Worm (Caenorhabditis elegans) whole organism, L4 larva: ENCODE measurements around the gene Y39E4A.1.
A peak's percentile ranks its signal among the peaks of the same experiment; 100 is the strongest.

ENCODE experiments used
- F10B5.3 ChIP-seq: sonication (generic microtip); optimal IDR thresholded peaks from 2 replicates; lab custom pipeline; 2016; ENCODE audit warnings: mild to moderate bottlenecking, missing genetic modification characterization, missing compliant biosample characterization
- F26F4.8 ChIP-seq: fragments of 200-800 bp; sonication (Bioruptor generic); conservative IDR thresholded peaks from 2 replicates; pipeline ENCODE4 v1.3.6; 2022; ENCODE audit warnings: missing genetic modification characterization, missing compliant biosample characterization
- Y75B8A.6 ChIP-seq: fragments of 200-800 bp; sonication (Bioruptor generic); IDR thresholded peaks from 2 replicates; pipeline ENCODE4 v1.3.6; 2022; ENCODE audit warnings: missing genetic modification reagents, missing genetic modification characterization, missing compliant biosample characterization
- ZK337.2 ChIP-seq: fragments of 200-800 bp; sonication (Bioruptor generic); IDR thresholded peaks from 2 replicates; pipeline ENCODE4 v1.3.6; 2022; ENCODE audit warnings: missing genetic modification reagents, missing genetic modification characterization, missing compliant biosample characterization
- aha-1 ChIP-seq: fragments of 150-350 bp; peaks from one replicate; lab custom pipeline; 2014; ENCODE audit warnings: missing biosample characterization, missing genetic modification characterization
- aly-2 ChIP-seq: sonication (generic microtip); optimal IDR thresholded peaks from 2 replicates; lab custom pipeline; 2018; ENCODE audit warnings: missing biosample characterization, missing genetic modification characterization
- ama-1 ChIP-seq: fragments of 150-350 bp; optimal IDR thresholded peaks from 2 replicates; lab custom pipeline; 2014; ENCODE audit warnings: inconsistent platforms, mixed read lengths
- ceh-20 ChIP-seq: fragments of 200-800 bp; sonication (Bioruptor generic); IDR thresholded peaks from 2 replicates; pipeline ENCODE4 v1.3.6; 2022; ENCODE audit warnings: missing genetic modification reagents, missing genetic modification characterization, missing compliant biosample characterization
- ceh-44 ChIP-seq: fragments of 200-800 bp; sonication (Bioruptor generic); IDR thresholded peaks from 2 replicates; pipeline ENCODE4 v1.3.6; 2022; ENCODE audit warnings: missing genetic modification reagents, missing genetic modification characterization, missing compliant biosample characterization
- ceh-82 ChIP-seq: sonication (generic microtip); optimal IDR thresholded peaks from 2 replicates; lab custom pipeline; 2017; ENCODE audit warnings: missing biosample characterization, missing genetic modification characterization
- ces-1 ChIP-seq: fragments of 150-350 bp; sonication (generic microtip); optimal IDR thresholded peaks from 4 replicates; lab custom pipeline; 2014; ENCODE audit warnings: missing biosample characterization, missing genetic modification reagents, missing genetic modification characterization
- dmd-6 ChIP-seq: fragments of 200-800 bp; sonication (Bioruptor generic); IDR thresholded peaks from 2 replicates; pipeline ENCODE4 v1.3.6; 2022; ENCODE audit warnings: missing genetic modification reagents, missing genetic modification characterization, missing compliant biosample characterization
- dmd-8 ChIP-seq: fragments of 200-800 bp; sonication (Bioruptor generic); IDR thresholded peaks from 2 replicates; pipeline ENCODE4 v1.3.6; 2022; ENCODE audit warnings: missing genetic modification characterization, missing compliant biosample characterization
- dmd-9 ChIP-seq: fragments of 200-800 bp; sonication (Bioruptor generic); IDR thresholded peaks from 2 replicates; pipeline ENCODE4 v1.3.6; 2022; ENCODE audit warnings: missing genetic modification reagents, missing genetic modification characterization, missing compliant biosample characterization
- dpl-1 ChIP-seq: fragments of 150-350 bp; optimal IDR thresholded peaks from 2 replicates; lab custom pipeline; 2014; ENCODE audit warnings: missing biosample characterization, missing genetic modification reagents, missing genetic modification characterization
- duxl-1 ChIP-seq: sonication (generic microtip); optimal IDR thresholded peaks from 2 replicates; lab custom pipeline; 2016; ENCODE audit warnings: mild to moderate bottlenecking, missing genetic modification characterization, moderate library complexity, missing compliant biosample characterization; ENCODE audit not compliant: poor library complexity
- dve-1 ChIP-seq: sonication (generic microtip); optimal IDR thresholded peaks from 2 replicates; lab custom pipeline; 2017; ENCODE audit warnings: antibody characterized with exemption, mild to moderate bottlenecking, missing genetic modification characterization, missing compliant biosample characterization; ENCODE audit not compliant: insufficient read depth
- egl-27 ChIP-seq: sonication (generic microtip); optimal IDR thresholded peaks from 3 replicates; lab custom pipeline; 2017; ENCODE audit warnings: missing biosample characterization, missing genetic modification reagents, missing genetic modification characterization
- fkh-10 ChIP-seq: fragments of 150-350 bp; optimal IDR thresholded peaks from 2 replicates; lab custom pipeline; 2014; ENCODE audit warnings: missing biosample characterization, missing genetic modification reagents, missing genetic modification characterization
- fos-1 ChIP-seq: fragments of 150-350 bp; optimal IDR thresholded peaks from 2 replicates; lab custom pipeline; 2014; ENCODE audit warnings: missing biosample characterization, missing genetic modification characterization
- gei-8 ChIP-seq: fragments of 200-800 bp; sonication (Bioruptor generic); optimal IDR thresholded peaks from 2 replicates; lab custom pipeline; 2018; ENCODE audit warnings: mild to moderate bottlenecking, missing genetic modification characterization, missing compliant biosample characterization
- hif-1 ChIP-seq, 2 experiments: sonication (generic microtip); optimal IDR thresholded peaks; 2 replicates each; lab custom pipeline; 2016 to 2017; ENCODE audit warnings: missing compliant biosample characterization in 2 of 2, missing genetic modification characterization in 2 of 2, missing genetic modification reagents in 2 of 2, missing genotype in 2 of 2, mild to moderate bottlenecking in 1 of 2
- hlh-30 ChIP-seq: sonication (generic microtip); optimal IDR thresholded peaks from 2 replicates; lab custom pipeline; 2017; ENCODE audit warnings: antibody characterized with exemption, mild to moderate bottlenecking, missing genetic modification characterization, missing compliant biosample characterization; ENCODE audit not compliant: insufficient read depth
- jun-1 ChIP-seq: fragments of 150-350 bp; optimal IDR thresholded peaks from 2 replicates; lab custom pipeline; 2014; ENCODE audit warnings: missing biosample characterization, missing genetic modification reagents, missing genetic modification characterization
- lim-7 ChIP-seq: fragments of 200-800 bp; sonication (Bioruptor generic); IDR thresholded peaks from 2 replicates; pipeline ENCODE4 v1.3.6; 2022; ENCODE audit warnings: missing genetic modification characterization, missing compliant biosample characterization
- lin-1 ChIP-seq: fragments of 200-800 bp; sonication (Bioruptor generic); IDR thresholded peaks from 2 replicates; pipeline ENCODE4 v1.3.6; 2022; ENCODE audit warnings: missing genetic modification reagents, missing genetic modification characterization, missing compliant biosample characterization
- lin-29 ChIP-seq: fragments of 200-800 bp; sonication (Bioruptor generic); IDR thresholded peaks from 2 replicates; pipeline ENCODE4 v1.3.6; 2022; ENCODE audit warnings: missing genetic modification reagents, missing genetic modification characterization, missing compliant biosample characterization
- lsy-2 ChIP-seq, 2 experiments: fragments of 150-350 bp in 1 of 2; sonication (generic microtip) in 1 of 2; optimal IDR thresholded peaks; 2 replicates each; lab custom pipeline; 2014 to 2017; ENCODE audit warnings: missing biosample characterization in 2 of 2, missing genetic modification characterization in 2 of 2
- madf-9 ChIP-seq: fragments of 200-800 bp; sonication (Bioruptor generic); conservative IDR thresholded peaks from 2 replicates; pipeline ENCODE4 v1.3.6; 2022; ENCODE audit warnings: missing genetic modification reagents, missing genetic modification characterization, missing compliant biosample characterization
- mdt-29 ChIP-seq: fragments of 200-800 bp; sonication (Bioruptor generic); IDR thresholded peaks from 2 replicates; pipeline ENCODE4 v1.3.6; 2022; ENCODE audit warnings: missing genetic modification reagents, missing genetic modification characterization, missing compliant biosample characterization
- mep-1 ChIP-seq: fragments of 150-350 bp; sonication (generic microtip); optimal IDR thresholded peaks from 3 replicates; lab custom pipeline; 2014; ENCODE audit warnings: missing biosample characterization, missing genetic modification characterization
- mes-2 ChIP-seq: sonication (generic microtip); optimal IDR thresholded peaks from 2 replicates; lab custom pipeline; 2016; ENCODE audit warnings: missing genotype, mild to moderate bottlenecking, missing genetic modification characterization, missing compliant biosample characterization; ENCODE audit not compliant: poor library complexity, severe bottlenecking
- nhr-111 ChIP-seq: fragments of 200-800 bp; sonication (Bioruptor generic); optimal IDR thresholded peaks from 2 replicates; lab custom pipeline; 2018; ENCODE audit warnings: mild to moderate bottlenecking, missing genetic modification characterization, missing compliant biosample characterization
- nhr-41 ChIP-seq: fragments of 200-800 bp; sonication (Bioruptor generic); IDR thresholded peaks from 2 replicates; pipeline ENCODE4 v1.3.6; 2022; ENCODE audit warnings: missing genetic modification reagents, missing genetic modification characterization, missing compliant biosample characterization
- nhr-42 ChIP-seq: fragments of 200-800 bp; sonication (Bioruptor generic); IDR thresholded peaks from 2 replicates; pipeline ENCODE4 v1.3.6; 2022; ENCODE audit warnings: missing genetic modification characterization, missing compliant biosample characterization
- nhr-77 ChIP-seq: fragments of 150-350 bp; optimal IDR thresholded peaks from 2 replicates; lab custom pipeline; 2014; ENCODE audit warnings: missing biosample characterization, missing genetic modification characterization
- pha-4 ChIP-seq, 2 experiments: fragments of 150-350 bp in 1 of 2; fragments of 200-800 bp in 1 of 2; sonication (Bioruptor generic) in 1 of 2; IDR thresholded peaks in 1 of 2; optimal IDR thresholded peaks in 1 of 2; 2 replicates each; pipeline versions ENCODE4 v1.3.6 to Lab custom; 2014 to 2022; ENCODE audit warnings: missing genetic modification characterization in 2 of 2, missing genetic modification reagents in 2 of 2, missing biosample characterization in 1 of 2, missing compliant biosample characterization in 1 of 2
- rbr-2 ChIP-seq: sonication (generic microtip); optimal IDR thresholded peaks from 2 replicates; lab custom pipeline; 2016; ENCODE audit warnings: missing genotype, missing genetic modification characterization, missing compliant biosample characterization
- spr-1 ChIP-seq: sonication (generic microtip); optimal IDR thresholded peaks from 2 replicates; lab custom pipeline; 2016; ENCODE audit warnings: mild to moderate bottlenecking, missing genetic modification characterization, missing compliant biosample characterization
- tag-97 ChIP-seq: fragments of 200-800 bp; sonication (Bioruptor generic); IDR thresholded peaks from 2 replicates; pipeline ENCODE4 v1.3.6; 2022; ENCODE audit warnings: missing genetic modification characterization, missing compliant biosample characterization
- unc-130 ChIP-seq: sonication (generic microtip); optimal IDR thresholded peaks from 2 replicates; lab custom pipeline; 2016; ENCODE audit warnings: missing genetic modification reagents, missing genetic modification characterization, missing compliant biosample characterization
- zfp-2 ChIP-seq: sonication (generic microtip); optimal IDR thresholded peaks from 2 replicates; lab custom pipeline; 2016; ENCODE audit warnings: mild to moderate bottlenecking, missing genetic modification characterization, missing compliant biosample characterization
- ztf-11 ChIP-seq: fragments of 150-350 bp; optimal IDR thresholded peaks from 2 replicates; lab custom pipeline; 2014; ENCODE audit warnings: missing biosample characterization, missing genetic modification characterization
- ztf-7 ChIP-seq: fragments of 150-350 bp; optimal IDR thresholded peaks from 2 replicates; lab custom pipeline; 2014; ENCODE audit warnings: missing biosample characterization, missing genetic modification characterization

The Y39E4A.1 gene

ce11 chrIII:12919882-12920281 lies 31.3 kb upstream of the Y39E4A.1 start (continued):
- TF ChIP-seq ztf-7 (tag; lab: Kevin White, UChicago): peak; percentile 61
- TF ChIP-seq spr-1 (tag; lab: Kevin White, UChicago): no peak
- TF ChIP-seq madf-9: no peak
- TF ChIP-seq hif-1 (tag; optimal IDR thresholded peaks at IDR 0.05; lab: Kevin White, UChicago): no peak
- TF ChIP-seq mdt-29 (GFP tag; lab: Robert Waterston, UW): no peak
- no peak for TF ChIP-seq fos-1 (tag; lab: Kevin White, UChicago)
- peak; percentile 56 for TF ChIP-seq mep-1 (tag; lab: Kevin White, UChicago)
- peak; percentile 20 for TF ChIP-seq duxl-1 (tag; lab: Kevin White, UChicago)
- no peak for TF ChIP-seq Y75B8A.6 (GFP tag; lab: Robert Waterston, UW)
- TF ChIP-seq dmd-8: no peak
- TF ChIP-seq lim-7 (GFP tag; lab: Robert Waterston, UW): no peak
- TF ChIP-seq fkh-10 (GFP tag; lab: Kevin White, UChicago): no peak
- no peak for TF ChIP-seq ceh-20 (GFP tag; lab: Robert Waterston, UW)
- TF ChIP-seq nhr-41 (GFP tag; lab: Robert Waterston, UW): no peak
- no peak for TF ChIP-seq ces-1
- TF ChIP-seq jun-1: peak; percentile 23
- no peak for TF ChIP-seq ztf-11 (tag; lab: Kevin White, UChicago)
- no peak for TF ChIP-seq lin-29
- TF ChIP-seq egl-27 (tag; lab: Kevin White, UChicago): no peak
- TF ChIP-seq dpl-1 (GFP tag; lab: Kevin White, UChicago): peak; percentile 6
- TF ChIP-seq F10B5.3 (tag; lab: Kevin White, UChicago): no peak
- peak; percentile 6 for TF ChIP-seq ama-1
- TF ChIP-seq tag-97 (GFP tag; lab: Robert Waterston, UW): no peak
- TF ChIP-seq pha-4 (GFP tag; IDR thresholded peaks at IDR 0.05; lab: Robert Waterston, UW): no peak
- TF ChIP-seq pha-4 (tag; optimal IDR thresholded peaks at IDR 0.05; lab: Kevin White, UChicago): peak; percentile 75
- TF ChIP-seq nhr-111: no peak
- TF ChIP-seq ceh-82: no peak
- TF ChIP-seq lin-1 (GFP tag; lab: Robert Waterston, UW): no peak
- TF ChIP-seq dmd-6 (GFP tag; lab: Robert Waterston, UW): peak; percentile 30; the same call in 1 of the 2 replicates
- TF ChIP-seq, all 104 proteins: peak for 18

ce11 chrIII:12920810-12921209 lies 30.4 kb upstream of the Y39E4A.1 start:
- TF ChIP-seq lsy-2 (tag; optimal IDR thresholded peaks at IDR 0.05; lab: Kevin White, UChicago): no peak
- TF ChIP-seq F26F4.8: no peak
- TF ChIP-seq F10B5.3 (tag; lab: Kevin White, UChicago): no peak
- TF ChIP-seq dmd-6 (GFP tag; lab: Robert Waterston, UW): no peak
- no peak for TF ChIP-seq dmd-9
- no peak for TF ChIP-seq nhr-42 (GFP tag; lab: Robert Waterston, UW)
- TF ChIP-seq aly-2 (tag; lab: Kevin White, UChicago): no peak
- no peak for TF ChIP-seq ceh-44 (GFP tag; lab: Robert Waterston, UW)
- no peak for TF ChIP-seq nhr-41 (GFP tag; lab: Robert Waterston, UW)
- no peak for TF ChIP-seq dpl-1 (GFP tag; lab: Kevin White, UChicago)
- TF ChIP-seq zfp-2 (tag; lab: Kevin White, UChicago): no peak
- no peak for TF ChIP-seq egl-27 (tag; lab: Kevin White, UChicago)

ce11 chrIII:12925947-12926607 lies 25.1 kb upstream of the Y39E4A.1 start, which contains the start of the genes npp-25 and mrps-10:
TSS of gene npp-25 (minus strand) at chrIII:12925997.
TSS of gene mrps-10 (plus strand) at chrIII:12926557.
- TF ChIP-seq F10B5.3 (tag; lab: Kevin White, UChicago): no peak
- TF ChIP-seq nhr-77 (tag; lab: Kevin White, UChicago): no peak
- no peak for TF ChIP-seq aly-2 (tag; lab: Kevin White, UChicago)
- TF ChIP-seq hif-1 (tag; optimal IDR thresholded peaks at IDR 0.05; lab: Kevin White, UChicago): peak in 1 of 2 experiments; percentile 2
- no peak for TF ChIP-seq pha-4 (GFP tag; IDR thresholded peaks at IDR 0.05; lab: Robert Waterston, UW)
- no peak for TF ChIP-seq pha-4 (tag; optimal IDR thresholded peaks at IDR 0.05; lab: Kevin White, UChicago)
- no peak for TF ChIP-seq unc-130 (GFP tag; lab: Kevin White, UChicago)
- peak; percentile 37 for TF ChIP-seq dpl-1 (GFP tag; lab: Kevin White, UChicago)
- TF ChIP-seq lsy-2 (tag; optimal IDR thresholded peaks at IDR 0.05; lab: Kevin White, UChicago): peak in 1 of 2 experiments; percentile 74
- no peak for TF ChIP-seq duxl-1 (tag; lab: Kevin White, UChicago)
- no peak for TF ChIP-seq madf-9
- TF ChIP-seq jun-1: no peak
- peak; percentile 51 for TF ChIP-seq fkh-10 (GFP tag; lab: Kevin White, UChicago)
- TF ChIP-seq ZK337.2 (GFP tag; lab: Robert Waterston, UW): no peak
- peak; percentile 29 for TF ChIP-seq aha-1 (tag; lab: Kevin White, UChicago)
- TF ChIP-seq gei-8 (GFP tag; lab: Kevin White, UChicago): no peak
- peak; percentile 19 for TF ChIP-seq mes-2
- no peak for TF ChIP-seq nhr-41 (GFP tag; lab: Robert Waterston, UW)
- peak; percentile 51 for TF ChIP-seq rbr-2 (tag; lab: Kevin White, UChicago)
- peak; percentile 5 for TF ChIP-seq hlh-30 (tag; lab: Kevin White, UChicago)
- TF ChIP-seq dve-1: peak; percentile 2
